Fruit fly (Drosophila melanogaster) whole organism, embryonic: ENCODE results near the gene Reck.

ENCODE experiments used
- ATbp ChIP-seq: fragments of 200-800 bp; sonication (Bioruptor generic); optimal IDR thresholded peaks from 2 replicates; lab custom pipeline; 2017; ENCODE audit warnings: missing biosample characterization, mild to moderate bottlenecking, missing genetic modification characterization, missing genetic modification reagents
- CG12104 ChIP-seq: fragments of 200-800 bp; sonication (Bioruptor generic); optimal IDR thresholded peaks from 3 replicates; lab custom pipeline; 2016; ENCODE audit warnings: missing biosample characterization, missing genetic modification characterization
- CG12391 ChIP-seq: fragments of 200-800 bp; sonication (Bioruptor generic); optimal IDR thresholded peaks from 3 replicates; lab custom pipeline; 2018; ENCODE audit warnings: missing biosample characterization, mild to moderate bottlenecking, missing genetic modification characterization, moderate library complexity
- CG12769 ChIP-seq: fragments of 200-800 bp; sonication (Bioruptor generic); optimal IDR thresholded peaks from 2 replicates; lab custom pipeline; 2019; ENCODE audit warnings: missing biosample characterization, mild to moderate bottlenecking, missing genetic modification characterization, moderate library complexity
- CG14014 ChIP-seq: fragments of 200-800 bp; sonication (Bioruptor generic); IDR thresholded peaks from 2 replicates; pipeline ENCODE4 v1.3.6; 2022; ENCODE audit warnings: missing biosample characterization, missing genetic modification characterization
- CG14710 ChIP-seq: fragments of 200-800 bp; sonication (Bioruptor generic); optimal IDR thresholded peaks from 3 replicates; lab custom pipeline; 2019; ENCODE audit warnings: missing biosample characterization, mild to moderate bottlenecking, missing genetic modification characterization, moderate library complexity
- CG15479 ChIP-seq: fragments of 200-800 bp; sonication (Bioruptor generic); optimal IDR thresholded peaks from 3 replicates; lab custom pipeline; 2019; ENCODE audit warnings: missing biosample characterization, mild to moderate bottlenecking, missing genetic modification characterization, moderate library complexity
- CG17829 ChIP-seq: fragments of 200-800 bp; optimal IDR thresholded peaks from 2 replicates; lab custom pipeline; 2019; ENCODE audit warnings: missing biosample characterization, mild to moderate bottlenecking, missing genetic modification characterization, moderate library complexity
- CG18476 ChIP-seq: fragments of 200-800 bp; sonication (Bioruptor generic); optimal IDR thresholded peaks from 2 replicates; lab custom pipeline; 2016; ENCODE audit warnings: missing biosample characterization, mild to moderate bottlenecking, missing genetic modification characterization
- CG2712 ChIP-seq: fragments of 200-800 bp; optimal IDR thresholded peaks from 3 replicates; lab custom pipeline; 2019; ENCODE audit warnings: missing biosample characterization, mild to moderate bottlenecking, missing genetic modification characterization, moderate library complexity
- CG31388 ChIP-seq: fragments of 200-800 bp; sonication (Bioruptor generic); optimal IDR thresholded peaks from 2 replicates; lab custom pipeline; 2016; ENCODE audit warnings: missing biosample characterization, missing genetic modification characterization
- CG43689 ChIP-seq: fragments of 200-800 bp; sonication (Bioruptor generic); IDR thresholded peaks from 2 replicates; pipeline ENCODE4 v1.3.6; 2022; ENCODE audit warnings: missing biosample characterization, missing genetic modification characterization
- CG4424 ChIP-seq: fragments of 200-800 bp; sonication (Bioruptor generic); optimal IDR thresholded peaks from 3 replicates; lab custom pipeline; 2016; ENCODE audit warnings: missing biosample characterization, missing genetic modification characterization
- CG4820 ChIP-seq: fragments of 200-800 bp; sonication (Bioruptor generic); optimal IDR thresholded peaks from 3 replicates; lab custom pipeline; 2016; ENCODE audit warnings: missing biosample characterization, missing genetic modification characterization
- CG6813 ChIP-seq: fragments of 200-800 bp; sonication (Bioruptor generic); optimal IDR thresholded peaks from 2 replicates; lab custom pipeline; 2017; ENCODE audit warnings: missing biosample characterization, missing genetic modification characterization, mild to moderate bottlenecking, moderate library complexity, missing genetic modification reagents
- CG7556 ChIP-seq: fragments of 200-800 bp; sonication (Bioruptor generic); optimal IDR thresholded peaks from 2 replicates; lab custom pipeline; 2017; ENCODE audit warnings: missing biosample characterization, mild to moderate bottlenecking, missing genetic modification characterization
- CG8359 ChIP-seq: fragments of 200-800 bp; sonication (Bioruptor generic); optimal IDR thresholded peaks from 2 replicates; lab custom pipeline; 2017; ENCODE audit warnings: missing biosample characterization, mild to moderate bottlenecking, missing genetic modification characterization, borderline replicate concordance
- CG8478 ChIP-seq: fragments of >200 bp; optimal IDR thresholded peaks from 2 replicates; lab custom pipeline; 2018
- CG8924 ChIP-seq: fragments of 200-800 bp; optimal IDR thresholded peaks from 3 replicates; lab custom pipeline; 2019; ENCODE audit warnings: missing biosample characterization, mild to moderate bottlenecking, missing genetic modification characterization, moderate library complexity
- CG9932 ChIP-seq: fragments of 200-800 bp; sonication (Bioruptor generic); IDR thresholded peaks from 2 replicates; pipeline ENCODE4 v1.3.6; 2022; ENCODE audit warnings: missing biosample characterization, missing genetic modification characterization
- D ChIP-seq, 2 experiments: fragments of 200-800 bp in 1 of 2; fragments of >200 bp in 1 of 2; sonication (Bioruptor generic) in 1 of 2; optimal IDR thresholded peaks; 2 replicates in 1 of 2; 3 replicates in 1 of 2; lab custom pipeline; 2017; ENCODE audit warnings: mild to moderate bottlenecking in 1 of 2, missing biosample characterization in 1 of 2, missing genetic modification characterization in 1 of 2, missing genetic modification reagents in 1 of 2
- D19A ChIP-seq: fragments of 200-800 bp; optimal IDR thresholded peaks from 3 replicates; lab custom pipeline; 2019; ENCODE audit warnings: missing biosample characterization, mild to moderate bottlenecking, missing genetic modification characterization, moderate library complexity
- E2f2 ChIP-seq: fragments of 200-800 bp; sonication (Bioruptor generic); IDR thresholded peaks from 2 replicates; pipeline ENCODE4 v1.3.6; 2022; ENCODE audit warnings: missing biosample characterization, missing genetic modification characterization
- Lhr ChIP-seq: fragments of 200-800 bp; sonication (Bioruptor generic); optimal IDR thresholded peaks from 3 replicates; lab custom pipeline; 2017; ENCODE audit warnings: mild to moderate bottlenecking, missing biosample characterization, missing genetic modification reagents, missing genetic modification characterization
- MESR4 ChIP-seq: fragments of 200-800 bp; sonication (Bioruptor generic); optimal IDR thresholded peaks from 2 replicates; lab custom pipeline; 2018; ENCODE audit warnings: missing biosample characterization, mild to moderate bottlenecking, missing genetic modification characterization, moderate library complexity
- MTF-1 ChIP-seq: fragments of 200-800 bp; sonication (Bioruptor generic); optimal IDR thresholded peaks from 2 replicates; lab custom pipeline; 2018; ENCODE audit warnings: missing biosample characterization, mild to moderate bottlenecking, missing genetic modification characterization, borderline replicate concordance
- Meics ChIP-seq: fragments of 200-800 bp; sonication (Bioruptor generic); optimal IDR thresholded peaks from 2 replicates; lab custom pipeline; 2017; ENCODE audit warnings: missing biosample characterization, mild to moderate bottlenecking, missing genetic modification characterization
- Neu2 ChIP-seq: fragments of 200-800 bp; sonication (Bioruptor generic); optimal IDR thresholded peaks from 3 replicates; lab custom pipeline; 2016; ENCODE audit warnings: missing biosample characterization, missing genetic modification characterization, borderline replicate concordance
- Nf-YB ChIP-seq: fragments of 200-800 bp; sonication (Bioruptor generic); optimal IDR thresholded peaks from 3 replicates; lab custom pipeline; 2019; ENCODE audit warnings: missing biosample characterization, mild to moderate bottlenecking, missing genetic modification characterization, moderate library complexity
- PHDP ChIP-seq: fragments of 200-800 bp; sonication (Bioruptor generic); optimal IDR thresholded peaks from 3 replicates; lab custom pipeline; 2018; ENCODE audit warnings: missing biosample characterization, mild to moderate bottlenecking, missing genetic modification characterization, moderate library complexity
- Sin3A ChIP-seq: fragments of >200 bp; optimal IDR thresholded peaks from 2 replicates; lab custom pipeline; 2018
- Ssrp ChIP-seq: fragments of 200-800 bp; sonication (Bioruptor generic); optimal IDR thresholded peaks from 2 replicates; lab custom pipeline; 2018; ENCODE audit warnings: missing biosample characterization, mild to moderate bottlenecking, missing genetic modification characterization, moderate library complexity
- br ChIP-seq: fragments of >200 bp; optimal IDR thresholded peaks from 2 replicates; lab custom pipeline; 2017
- dati ChIP-seq: fragments of 200-800 bp; sonication (Bioruptor generic); IDR thresholded peaks from 2 replicates; pipeline ENCODE4 v1.3.6; 2022; ENCODE audit warnings: missing biosample characterization, missing genetic modification characterization
- ewg ChIP-seq: fragments of 200-800 bp; sonication (Bioruptor generic); optimal IDR thresholded peaks from 3 replicates; lab custom pipeline; 2017; ENCODE audit warnings: mild to moderate bottlenecking, missing biosample characterization, missing genetic modification reagents, missing genetic modification characterization
- fd102C ChIP-seq: fragments of 200-800 bp; sonication (Bioruptor generic); optimal IDR thresholded peaks from 2 replicates; lab custom pipeline; 2018; ENCODE audit warnings: missing biosample characterization, mild to moderate bottlenecking, missing genetic modification characterization, moderate library complexity
- gem ChIP-seq: fragments of 200-800 bp; sonication (Bioruptor generic); optimal IDR thresholded peaks from 2 replicates; lab custom pipeline; 2019; ENCODE audit warnings: missing biosample characterization, mild to moderate bottlenecking, missing genetic modification characterization, moderate library complexity
- gfzf ChIP-seq: fragments of 200-800 bp; sonication (Bioruptor generic); optimal IDR thresholded peaks from 2 replicates; lab custom pipeline; 2016; ENCODE audit warnings: missing biosample characterization, mild to moderate bottlenecking, missing genetic modification characterization, moderate library complexity
- ken ChIP-seq: fragments of 200-800 bp; sonication (Bioruptor generic); IDR thresholded peaks from 3 replicates; pipeline ENCODE4 v1.3.6; 2022; ENCODE audit warnings: missing biosample characterization, missing genetic modification characterization
- nau ChIP-seq: fragments of 200-800 bp; sonication (Bioruptor generic); optimal IDR thresholded peaks from 3 replicates; lab custom pipeline; 2017; ENCODE audit warnings: missing biosample characterization, mild to moderate bottlenecking, missing genetic modification characterization, missing genetic modification reagents
- org-1 ChIP-seq: fragments of 200-800 bp; sonication (Bioruptor generic); optimal IDR thresholded peaks from 2 replicates; lab custom pipeline; 2017; ENCODE audit warnings: missing biosample characterization, missing genetic modification characterization
- p53 ChIP-seq: fragments of 200-800 bp; sonication (Bioruptor generic); optimal IDR thresholded peaks from 2 replicates; lab custom pipeline; 2016; ENCODE audit warnings: missing biosample characterization, missing genetic modification characterization
- pfk ChIP-seq: fragments of 200-800 bp; sonication (Bioruptor generic); optimal IDR thresholded peaks from 2 replicates; lab custom pipeline; 2018; ENCODE audit warnings: missing biosample characterization, mild to moderate bottlenecking, missing genetic modification characterization, moderate library complexity
- tgo ChIP-seq: fragments of 200-800 bp; sonication (Bioruptor generic); IDR thresholded peaks from 3 replicates; pipeline ENCODE4 v1.3.6; 2022; ENCODE audit warnings: missing biosample characterization, missing genetic modification characterization
- twi ChIP-seq: fragments of 200-800 bp; optimal IDR thresholded peaks from 2 replicates; lab custom pipeline; 2019; ENCODE audit warnings: missing biosample characterization, mild to moderate bottlenecking, missing genetic modification characterization, moderate library complexity
- z ChIP-seq: fragments of 200-800 bp; sonication (Bioruptor generic); IDR thresholded peaks from 3 replicates; pipeline ENCODE4 v1.3.6; 2022; ENCODE audit warnings: missing biosample characterization, missing genetic modification characterization
- zfh1 ChIP-seq: fragments of 200-800 bp; sonication (Bioruptor generic); IDR thresholded peaks from 3 replicates; pipeline ENCODE4 v1.3.6; 2022; ENCODE audit warnings: missing biosample characterization, missing genetic modification characterization

Reck gene

DNA sequence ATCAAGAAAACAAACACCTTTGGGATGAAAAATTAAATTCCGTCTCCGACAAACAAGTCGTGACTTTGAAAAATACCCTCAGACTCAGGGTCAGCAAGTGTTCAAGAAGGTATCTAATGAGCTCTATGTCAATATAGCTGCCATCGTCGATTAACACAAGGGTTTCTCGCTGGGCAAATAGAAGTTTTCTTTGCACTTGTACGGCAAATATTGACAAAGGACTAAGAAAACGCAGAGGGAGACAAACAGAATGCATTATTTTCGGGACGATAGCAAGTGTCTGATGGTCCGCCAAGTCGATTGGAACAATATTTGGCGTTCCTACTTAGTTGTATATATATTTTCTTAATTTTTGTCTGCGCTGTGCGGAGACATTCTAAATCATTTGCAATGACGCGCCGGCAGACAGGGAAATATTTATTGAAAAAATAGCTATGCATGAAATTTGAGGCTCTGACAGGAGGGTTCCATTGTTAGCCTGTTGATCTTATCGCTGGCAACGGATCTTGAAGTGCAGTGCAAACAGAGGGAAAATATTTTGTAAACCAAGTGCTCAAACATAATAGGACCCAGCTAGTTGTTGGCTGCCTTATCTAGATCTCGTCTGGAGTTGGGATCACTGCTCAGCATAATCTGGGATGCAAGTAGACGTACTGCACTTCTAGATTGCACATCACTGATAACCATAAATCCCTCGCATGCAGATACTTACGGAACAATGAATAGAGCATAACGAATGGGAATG lies 57.4 kb downstream of the Reck start (continued):
- TF ChIP-seq CG18476 (GFP tag; lab: Kevin White, UChicago), result no peak
- TF ChIP-seq gfzf (GFP tag; lab: Kevin White, UChicago), result no peak
- TF ChIP-seq CG4820 (GFP tag; lab: Kevin White, UChicago), result peak; percentile 25
- TF ChIP-seq Nf-YB (GFP tag; lab: Kevin White, UChicago), result peak; percentile 57
- no peak for TF ChIP-seq E2f2 (GFP tag; lab: Robert Waterston, UW)
- TF ChIP-seq twi, result peak; percentile 33
- no peak for TF ChIP-seq ken (GFP tag; lab: Robert Waterston, UW)
- TF ChIP-seq CG12391 (tag; lab: Kevin White, UChicago), result peak; percentile 9
- peak; percentile 66 for TF ChIP-seq MTF-1
- TF ChIP-seq CG12769 (tag; lab: Kevin White, UChicago), result no peak
- TF ChIP-seq D19A, result peak; percentile 35
- TF ChIP-seq z (GFP tag; lab: Robert Waterston, UW), result no peak
- no peak for TF ChIP-seq dati (GFP tag; lab: Robert Waterston, UW)
- no peak for TF ChIP-seq Meics (GFP tag; lab: Kevin White, UChicago)
- TF ChIP-seq CG8359 (GFP tag; lab: Kevin White, UChicago), result peak; percentile 38
- TF ChIP-seq CG8478 (lab: Kevin White, UChicago), result no peak
- TF ChIP-seq zfh1 (GFP tag; lab: Robert Waterston, UW), result no peak; the same call in 2 of the 3 replicates
- peak; percentile 29 for TF ChIP-seq CG4424 (GFP tag; lab: Kevin White, UChicago)
- no peak for TF ChIP-seq br (lab: Kevin White, UChicago)
- TF ChIP-seq CG43689 (GFP tag; lab: Robert Waterston, UW), result no peak
- TF ChIP-seq CG9932 (GFP tag; lab: Robert Waterston, UW), result no peak
- TF ChIP-seq org-1 (GFP tag; lab: Kevin White, UChicago), result peak; percentile 46
- no peak for TF ChIP-seq Ssrp (tag; lab: Kevin White, UChicago)
- no peak for TF ChIP-seq MESR4 (GFP tag; lab: Kevin White, UChicago)
- no peak for TF ChIP-seq ewg (GFP tag; lab: Kevin White, UChicago)
- no peak for TF ChIP-seq PHDP (tag; lab: Kevin White, UChicago)
- peak; percentile 87 for TF ChIP-seq CG6813 (GFP tag; lab: Kevin White, UChicago)
- TF ChIP-seq pfk (GFP tag; lab: Kevin White, UChicago), result peak; percentile 9
- no peak for TF ChIP-seq CG14014 (GFP tag; lab: Robert Waterston, UW)
- no peak for TF ChIP-seq CG31388 (GFP tag; lab: Kevin White, UChicago)
- peak; percentile 39 for TF ChIP-seq Lhr (GFP tag; lab: Kevin White, UChicago)
- TF ChIP-seq ATbp, result no peak

DNA sequence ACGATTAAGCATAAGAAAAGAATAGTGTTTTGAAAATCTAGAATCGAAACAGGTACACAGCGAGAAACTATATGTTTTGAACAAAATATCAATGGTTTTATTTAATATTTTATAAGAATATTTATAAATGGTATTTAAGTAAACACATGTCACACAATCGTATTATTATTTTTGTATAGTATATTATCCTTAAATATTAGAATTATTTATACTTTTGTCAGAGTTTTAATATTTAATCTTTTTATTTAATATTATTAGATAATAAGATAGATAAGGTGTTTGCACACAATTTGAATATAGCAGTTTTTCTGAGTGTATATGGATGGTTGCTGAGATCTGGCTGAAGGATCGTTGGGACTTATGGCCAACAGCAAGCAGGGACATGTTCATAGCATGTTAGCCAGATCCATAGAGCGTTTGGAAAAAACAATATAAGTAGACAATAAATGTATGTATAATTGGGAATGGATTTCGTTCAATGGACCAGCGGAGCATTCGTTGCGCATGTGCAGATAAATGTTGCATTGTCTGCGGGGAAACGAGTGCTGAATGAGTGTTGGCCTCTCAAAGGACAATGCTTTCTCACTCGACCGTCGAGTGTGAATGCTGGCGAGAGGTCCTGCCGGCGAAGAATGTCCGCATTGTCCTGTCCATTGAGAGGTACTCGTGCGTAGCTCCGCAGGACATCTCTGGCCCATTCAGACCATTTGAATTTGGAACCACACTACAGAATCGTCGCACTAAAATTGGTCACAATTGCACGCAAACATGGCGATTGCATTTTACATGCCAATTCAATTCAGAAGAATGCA lies 60.8 kb downstream of the Reck start:
- TF ChIP-seq CG17829 (tag; lab: Kevin White, UChicago), result peak; percentile 39
- TF ChIP-seq Neu2 (GFP tag; lab: Kevin White, UChicago), result no peak
- no peak for TF ChIP-seq nau (GFP tag; lab: Kevin White, UChicago)
- peak; percentile 37 for TF ChIP-seq fd102C
- peak; percentile 11 for TF ChIP-seq ewg (GFP tag; lab: Kevin White, UChicago)
- no peak for TF ChIP-seq CG12104 (GFP tag; lab: Kevin White, UChicago)
- TF ChIP-seq p53 (GFP tag; lab: Kevin White, UChicago), result peak; percentile 28
- TF ChIP-seq CG8924, result peak; percentile 38
- TF ChIP-seq D (optimal IDR thresholded peaks at IDR 0.05; lab: Kevin White, UChicago), result peak; percentile 100
- no peak for TF ChIP-seq D (GFP tag; optimal IDR thresholded peaks at IDR 0.05; lab: Kevin White, UChicago)
- peak; percentile 19 for TF ChIP-seq CG14710 (tag; lab: Kevin White, UChicago)
- TF ChIP-seq gem (tag; lab: Kevin White, UChicago), result peak; percentile 27
- TF ChIP-seq Sin3A (lab: Kevin White, UChicago), result no peak
- peak; percentile 59 for TF ChIP-seq CG15479 (GFP tag; lab: Kevin White, UChicago)
- TF ChIP-seq CG2712 (tag; lab: Kevin White, UChicago), result peak; percentile 53
- no peak for TF ChIP-seq CG7556
- TF ChIP-seq z (GFP tag; lab: Robert Waterston, UW), result 0 out of 3 replicates have a peak, but pooled peaks have one; percentile 38
- no peak for TF ChIP-seq tgo (GFP tag; lab: Robert Waterston, UW)
- peak; percentile 20 for TF ChIP-seq CG12391 (tag; lab: Kevin White, UChicago)
